Fruit fly (Drosophila melanogaster) whole organism, embryonic: ENCODE results near the gene CG7231.
A peak's percentile ranks its signal among the peaks of the same experiment; 100 is the strongest.

ENCODE experiments used
- Antp ChIP-seq: fragments of 200-800 bp; sonication (Bioruptor generic); optimal IDR thresholded peaks from 3 replicates; lab custom pipeline; 2016; ENCODE audit warnings: missing biosample characterization, missing genetic modification characterization
- CG11723 ChIP-seq: fragments of 200-800 bp; sonication (Bioruptor generic); optimal IDR thresholded peaks from 2 replicates; lab custom pipeline; 2017; ENCODE audit warnings: missing biosample characterization, mild to moderate bottlenecking, missing genetic modification characterization
- CG12299 ChIP-seq: fragments of 200-800 bp; sonication (Bioruptor generic); optimal IDR thresholded peaks from 2 replicates; lab custom pipeline; 2018; ENCODE audit warnings: missing biosample characterization, mild to moderate bottlenecking, missing genetic modification characterization
- CG13123 ChIP-seq: fragments of 200-800 bp; sonication (Bioruptor generic); optimal IDR thresholded peaks from 2 replicates; lab custom pipeline; 2016; ENCODE audit warnings: missing biosample characterization, missing genetic modification characterization
- CG15269 ChIP-seq: fragments of 200-800 bp; sonication (Bioruptor generic); optimal IDR thresholded peaks from 2 replicates; lab custom pipeline; 2018; ENCODE audit warnings: missing biosample characterization, mild to moderate bottlenecking, missing genetic modification characterization, moderate library complexity
- CG15514 ChIP-seq: fragments of 200-800 bp; sonication (Bioruptor generic); optimal IDR thresholded peaks from 3 replicates; lab custom pipeline; 2017; ENCODE audit warnings: missing biosample characterization, missing genetic modification characterization, mild to moderate bottlenecking, moderate library complexity, missing genetic modification reagents
- CG17385 ChIP-seq: fragments of 200-800 bp; sonication (Bioruptor generic); optimal IDR thresholded peaks from 3 replicates; lab custom pipeline; 2018; ENCODE audit warnings: missing biosample characterization, mild to moderate bottlenecking, missing genetic modification characterization
- CG17568 ChIP-seq: fragments of 200-800 bp; sonication (Bioruptor generic); optimal IDR thresholded peaks from 2 replicates; lab custom pipeline; 2018; ENCODE audit warnings: missing biosample characterization, mild to moderate bottlenecking, missing genetic modification characterization, moderate library complexity
- CG18599 ChIP-seq: fragments of 200-800 bp; sonication (Bioruptor generic); optimal IDR thresholded peaks from 3 replicates; lab custom pipeline; 2017; ENCODE audit warnings: missing biosample characterization, missing genetic modification characterization, mild to moderate bottlenecking, moderate library complexity, missing genetic modification reagents
- CG2129 ChIP-seq: fragments of 200-800 bp; sonication (Bioruptor generic); IDR thresholded peaks from 2 replicates; pipeline ENCODE4 v1.3.6; 2022; ENCODE audit warnings: missing biosample characterization, missing genetic modification characterization; ENCODE audit not compliant: partially characterized antibody
- CG31441 ChIP-seq: fragments of 200-800 bp; sonication (Bioruptor generic); IDR thresholded peaks from 2 replicates; pipeline ENCODE4 v1.3.6; 2022; ENCODE audit warnings: missing biosample characterization, missing genetic modification characterization
- CG34376 ChIP-seq: fragments of 200-800 bp; sonication (Bioruptor generic); optimal IDR thresholded peaks from 2 replicates; lab custom pipeline; 2018; ENCODE audit warnings: missing biosample characterization, mild to moderate bottlenecking, missing genetic modification characterization
- CG4820 ChIP-seq: fragments of 200-800 bp; sonication (Bioruptor generic); optimal IDR thresholded peaks from 3 replicates; lab custom pipeline; 2016; ENCODE audit warnings: missing biosample characterization, missing genetic modification characterization
- CG5180 ChIP-seq: fragments of 200-800 bp; sonication (Bioruptor generic); optimal IDR thresholded peaks from 3 replicates; lab custom pipeline; 2017; ENCODE audit warnings: missing biosample characterization, missing genetic modification characterization, mild to moderate bottlenecking, moderate library complexity, missing genetic modification reagents
- CG6175 ChIP-seq: fragments of 200-800 bp; sonication (Bioruptor generic); IDR thresholded peaks from 3 replicates; pipeline ENCODE4 v1.3.6; 2022; ENCODE audit warnings: missing biosample characterization, missing genetic modification characterization
- CG7372 ChIP-seq: fragments of 200-800 bp; sonication (Bioruptor generic); IDR thresholded peaks from 2 replicates; pipeline ENCODE4 v1.3.6; 2022; ENCODE audit warnings: missing biosample characterization, missing genetic modification characterization
- CG7987 ChIP-seq: fragments of 200-800 bp; sonication (Bioruptor generic); optimal IDR thresholded peaks from 2 replicates; lab custom pipeline; 2018; ENCODE audit warnings: missing biosample characterization, mild to moderate bottlenecking, missing genetic modification characterization, moderate library complexity
- CG8281 ChIP-seq: fragments of 200-800 bp; sonication (Bioruptor generic); optimal IDR thresholded peaks from 2 replicates; lab custom pipeline; 2018; ENCODE audit warnings: missing biosample characterization, mild to moderate bottlenecking, missing genetic modification characterization, moderate library complexity
- CG8478 ChIP-seq: fragments of >200 bp; optimal IDR thresholded peaks from 2 replicates; lab custom pipeline; 2018
- D19A ChIP-seq: fragments of 200-800 bp; optimal IDR thresholded peaks from 3 replicates; lab custom pipeline; 2019; ENCODE audit warnings: missing biosample characterization, mild to moderate bottlenecking, missing genetic modification characterization, moderate library complexity
- E2f2 ChIP-seq: fragments of 200-800 bp; sonication (Bioruptor generic); IDR thresholded peaks from 2 replicates; pipeline ENCODE4 v1.3.6; 2022; ENCODE audit warnings: missing biosample characterization, missing genetic modification characterization
- Elba2 ChIP-seq: fragments of 200-800 bp; sonication (Bioruptor generic); optimal IDR thresholded peaks from 3 replicates; lab custom pipeline; 2016; ENCODE audit warnings: missing biosample characterization, missing genetic modification characterization
- Fer1 ChIP-seq: fragments of 200-800 bp; sonication (Bioruptor generic); optimal IDR thresholded peaks from 2 replicates; lab custom pipeline; 2017; ENCODE audit warnings: missing biosample characterization, mild to moderate bottlenecking, missing genetic modification characterization
- GATAe ChIP-seq: fragments of 200-800 bp; sonication (Bioruptor generic); conservative IDR thresholded peaks from 2 replicates; pipeline ENCODE4 v1.3.6; 2022; ENCODE audit warnings: missing biosample characterization, missing genetic modification characterization
- Gug ChIP-seq: fragments of 200-800 bp; sonication (Bioruptor generic); IDR thresholded peaks from 4 replicates; pipeline ENCODE4 v1.3.6; 2022; ENCODE audit warnings: missing biosample characterization, missing genetic modification characterization
- HmgZ ChIP-seq: fragments of 200-800 bp; sonication (Bioruptor generic); optimal IDR thresholded peaks from 2 replicates; lab custom pipeline; 2018; ENCODE audit warnings: missing biosample characterization, mild to moderate bottlenecking, missing genetic modification characterization
- Hmx ChIP-seq: fragments of 200-800 bp; sonication (Bioruptor generic); optimal IDR thresholded peaks from 2 replicates; lab custom pipeline; 2016; ENCODE audit warnings: missing biosample characterization, missing genetic modification characterization
- MTF-1 ChIP-seq: fragments of 200-800 bp; sonication (Bioruptor generic); optimal IDR thresholded peaks from 2 replicates; lab custom pipeline; 2018; ENCODE audit warnings: missing biosample characterization, mild to moderate bottlenecking, missing genetic modification characterization, borderline replicate concordance
- Nf-YB ChIP-seq: fragments of 200-800 bp; sonication (Bioruptor generic); optimal IDR thresholded peaks from 3 replicates; lab custom pipeline; 2019; ENCODE audit warnings: missing biosample characterization, mild to moderate bottlenecking, missing genetic modification characterization, moderate library complexity
- Six4 ChIP-seq: fragments of 200-800 bp; sonication (Bioruptor generic); optimal IDR thresholded peaks from 2 replicates; lab custom pipeline; 2016; ENCODE audit warnings: missing biosample characterization, missing genetic modification characterization
- Sox100B ChIP-seq: fragments of 200-800 bp; sonication (Bioruptor generic); optimal IDR thresholded peaks from 3 replicates; lab custom pipeline; 2018; ENCODE audit warnings: missing biosample characterization, mild to moderate bottlenecking, missing genetic modification characterization
- Ssrp ChIP-seq: fragments of 200-800 bp; sonication (Bioruptor generic); optimal IDR thresholded peaks from 2 replicates; lab custom pipeline; 2018; ENCODE audit warnings: missing biosample characterization, mild to moderate bottlenecking, missing genetic modification characterization, moderate library complexity
- ash1 ChIP-seq: fragments of 200-800 bp; sonication (Bioruptor generic); optimal IDR thresholded peaks from 2 replicates; lab custom pipeline; 2018; ENCODE audit warnings: missing biosample characterization, mild to moderate bottlenecking, missing genetic modification characterization
- bcd ChIP-seq: fragments of 200-800 bp; sonication (Bioruptor generic); optimal IDR thresholded peaks from 2 replicates; lab custom pipeline; 2017; ENCODE audit warnings: missing biosample characterization, mild to moderate bottlenecking, missing genetic modification characterization
- bigmax ChIP-seq: fragments of 200-800 bp; sonication (Bioruptor generic); optimal IDR thresholded peaks from 2 replicates; lab custom pipeline; 2018; ENCODE audit warnings: missing biosample characterization, mild to moderate bottlenecking, missing genetic modification characterization
- caup ChIP-seq: fragments of 200-800 bp; sonication (Bioruptor generic); optimal IDR thresholded peaks from 3 replicates; lab custom pipeline; 2017; ENCODE audit warnings: missing biosample characterization, mild to moderate bottlenecking, missing genetic modification characterization, moderate library complexity; ENCODE audit not compliant: severe bottlenecking
- exex ChIP-seq: fragments of 200-800 bp; sonication (Bioruptor generic); optimal IDR thresholded peaks from 4 replicates; lab custom pipeline; 2018; ENCODE audit warnings: missing biosample characterization, mild to moderate bottlenecking, missing genetic modification characterization, moderate library complexity
- fd64A ChIP-seq: fragments of 200-800 bp; sonication (Bioruptor generic); optimal IDR thresholded peaks from 3 replicates; lab custom pipeline; 2018; ENCODE audit warnings: missing biosample characterization, mild to moderate bottlenecking, missing genetic modification characterization
- gsb ChIP-seq: fragments of 200-800 bp; sonication (Bioruptor generic); IDR thresholded peaks from 2 replicates; pipeline ENCODE4 v1.3.6; 2022; ENCODE audit warnings: missing biosample characterization, missing genetic modification characterization
- hkb ChIP-seq, 2 experiments: fragments of 200-800 bp in 1 of 2; fragments of >200 bp in 1 of 2; sonication (Bioruptor generic) in 1 of 2; IDR thresholded peaks in 1 of 2; optimal IDR thresholded peaks in 1 of 2; 2 replicates each; pipeline versions ENCODE4 v1.3.6 to Lab custom; 2017 to 2022; ENCODE audit warnings: missing biosample characterization in 1 of 2, missing genetic modification characterization in 1 of 2
- maf-S ChIP-seq: fragments of 200-800 bp; sonication (Bioruptor generic); optimal IDR thresholded peaks from 2 replicates; lab custom pipeline; 2016; ENCODE audit warnings: missing biosample characterization, missing genetic modification characterization
- onecut ChIP-seq: fragments of 200-800 bp; sonication (Bioruptor generic); IDR thresholded peaks from 2 replicates; pipeline ENCODE4 v1.3.6; 2022; ENCODE audit warnings: missing biosample characterization, missing genetic modification characterization
- peb ChIP-seq: fragments of 200-800 bp; sonication (Bioruptor generic); IDR thresholded peaks from 2 replicates; pipeline ENCODE4 v1.3.6; 2022; ENCODE audit warnings: missing biosample characterization, missing genetic modification characterization
- pfk ChIP-seq: fragments of 200-800 bp; sonication (Bioruptor generic); optimal IDR thresholded peaks from 2 replicates; lab custom pipeline; 2018; ENCODE audit warnings: missing biosample characterization, mild to moderate bottlenecking, missing genetic modification characterization, moderate library complexity
- salm ChIP-seq: fragments of 200-800 bp; sonication (Bioruptor generic); optimal IDR thresholded peaks from 2 replicates; lab custom pipeline; 2018; ENCODE audit warnings: missing biosample characterization, mild to moderate bottlenecking, missing genetic modification characterization
- schlank ChIP-seq: fragments of 200-800 bp; sonication (Bioruptor generic); optimal IDR thresholded peaks from 2 replicates; lab custom pipeline; 2018; ENCODE audit warnings: missing biosample characterization, mild to moderate bottlenecking, missing genetic modification characterization
- slp2 ChIP-seq: fragments of 200-800 bp; sonication (Bioruptor generic); optimal IDR thresholded peaks from 2 replicates; lab custom pipeline; 2016; ENCODE audit warnings: missing biosample characterization, missing genetic modification characterization
- tx ChIP-seq: fragments of 200-800 bp; sonication (Bioruptor generic); optimal IDR thresholded peaks from 2 replicates; lab custom pipeline; 2016; ENCODE audit warnings: missing biosample characterization, missing genetic modification characterization

CG7231 gene

DNA sequence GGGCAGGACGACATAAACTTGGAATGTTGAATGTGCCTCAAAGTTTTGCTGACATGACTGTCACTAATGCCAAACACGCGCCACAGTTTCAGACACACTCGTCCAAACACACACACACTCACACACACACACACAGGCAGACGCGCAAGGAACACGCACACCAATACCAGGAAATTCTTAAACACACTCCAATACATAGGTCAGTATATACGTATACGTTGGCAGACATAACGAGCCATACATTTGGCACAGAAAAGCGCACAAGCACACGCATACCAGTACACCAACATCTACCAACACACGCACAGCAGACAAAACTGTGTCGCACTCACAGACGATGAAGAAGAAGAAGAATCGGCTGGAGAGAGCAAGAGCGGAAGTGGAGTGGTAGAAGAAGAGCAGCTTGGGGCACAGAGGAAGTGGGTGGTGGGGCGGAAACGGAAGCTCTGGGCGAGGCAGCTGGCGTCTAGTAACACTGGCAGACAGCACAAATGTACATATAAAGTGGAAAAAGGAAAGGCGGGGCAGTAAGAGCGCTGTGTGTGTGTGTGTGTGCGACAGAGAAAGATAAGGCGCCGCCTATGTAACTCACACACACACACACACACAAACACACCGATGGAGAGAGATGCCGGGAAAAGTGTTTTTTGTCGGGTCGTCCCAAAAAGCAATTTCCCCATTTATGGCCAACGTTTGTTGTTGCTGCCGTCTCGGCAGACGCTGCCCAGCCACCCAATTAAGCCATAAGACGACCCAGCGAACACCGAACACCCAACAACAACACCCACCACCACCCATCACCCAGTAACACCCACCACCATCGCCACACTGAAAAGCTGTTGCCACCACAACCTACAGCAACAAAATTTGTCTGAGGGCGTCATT is 43.0 kb upstream of the CG7231 start (continued):
- TF ChIP-seq HmgZ (tag; lab: Kevin White, UChicago) (no peak), CG4820 (GFP tag; lab: Kevin White, UChicago) (no peak), gsb (peak; percentile 51), Antp (GFP tag; lab: Kevin White, UChicago) (no peak), ash1 (GFP tag; lab: Kevin White, UChicago) (peak; percentile 32), Ssrp (tag; lab: Kevin White, UChicago) (no peak), MTF-1 (GFP tag; lab: Kevin White, UChicago) (peak; percentile 34), onecut (peak; percentile 42), slp2 (no peak), bigmax (GFP tag; lab: Kevin White, UChicago) (no peak), CG15514 (GFP tag; lab: Kevin White, UChicago) (peak; percentile 46), CG7372 (no peak), CG5180 (GFP tag; lab: Kevin White, UChicago) (peak; percentile 52), CG17385 (peak; percentile 86), CG15269 (tag; lab: Kevin White, UChicago) (peak; percentile 47), CG8478 (lab: Kevin White, UChicago) (peak; percentile 72), peb (GFP tag; lab: Robert Waterston, UW) (no peak), CG17568 (GFP tag; lab: Kevin White, UChicago) (peak; percentile 18), E2f2 (0 out of 2 replicates have a peak, but pooled peaks have one; percentile 10), Six4 (GFP tag; lab: Kevin White, UChicago) (no peak), exex (tag; lab: Kevin White, UChicago) (peak; percentile 1), CG8281 (tag; lab: Kevin White, UChicago) (no peak), Nf-YB (GFP tag; lab: Kevin White, UChicago) (no peak), Sox100B (peak; percentile 16), Fer1 (GFP tag; lab: Kevin White, UChicago) (peak; percentile 83), CG7987 (GFP tag; lab: Kevin White, UChicago) (peak; percentile 5), D19A (tag; lab: Kevin White, UChicago) (no peak), CG2129 (GFP tag; lab: Robert Waterston, UW) (no peak), bcd (GFP tag; lab: Kevin White, UChicago) (peak; percentile 3), tx (GFP tag; lab: Kevin White, UChicago) (no peak), schlank (tag; lab: Kevin White, UChicago) (peak; percentile 32), Elba2 (GFP tag; lab: Kevin White, UChicago) (no peak), CG6175 (GFP tag; lab: Robert Waterston, UW) (no peak), caup (peak; percentile 58), CG12299 (tag; lab: Kevin White, UChicago) (peak; percentile 6), GATAe (GFP tag; lab: Robert Waterston, UW) (no peak), pfk (GFP tag; lab: Kevin White, UChicago) (peak; percentile 66), CG31441 (GFP tag; lab: Robert Waterston, UW) (0 out of 2 replicates have a peak, but pooled peaks have one; percentile 31), hkb (optimal IDR thresholded peaks at IDR 0.05; lab: Kevin White, UChicago) (no peak), hkb (GFP tag; IDR thresholded peaks at IDR 0.05; lab: Robert Waterston, UW) (peak; percentile 50), Hmx (GFP tag; lab: Kevin White, UChicago) (no peak), salm (tag; lab: Kevin White, UChicago) (no peak), fd64A (GFP tag; lab: Kevin White, UChicago) (peak; percentile 42), CG13123 (no peak), CG11723 (GFP tag; lab: Kevin White, UChicago) (no peak), Gug (no peak), CG18599 (GFP tag; lab: Kevin White, UChicago) (peak; percentile 74), CG34376 (GFP tag; lab: Kevin White, UChicago) (peak; percentile 84), maf-S (GFP tag; lab: Kevin White, UChicago) (no peak)
